Worm (Caenorhabditis elegans) whole organism, L3 larva: ENCODE data around the gene hosl-1.

Experiments used
- ZK546.5 ChIP-seq: sonication (generic microtip); optimal IDR thresholded peaks from 2 replicates; lab custom pipeline; 2017; ENCODE audit warnings: missing biosample characterization, missing genetic modification characterization
- ceh-9 ChIP-seq: sonication (generic microtip); optimal IDR thresholded peaks from 2 replicates; lab custom pipeline; 2018; ENCODE audit warnings: missing biosample characterization, missing genetic modification characterization
- elt-2 ChIP-seq: sonication (generic microtip); optimal IDR thresholded peaks from 2 replicates; lab custom pipeline; 2016; ENCODE audit warnings: missing genetic modification reagents, mild to moderate bottlenecking, missing genetic modification characterization, missing compliant biosample characterization
- fos-1 ChIP-seq: fragments of 150-350 bp; optimal IDR thresholded peaks from 2 replicates; lab custom pipeline; 2014; ENCODE audit warnings: missing biosample characterization, missing genetic modification characterization
- lin-15B ChIP-seq: fragments of 150-350 bp; optimal IDR thresholded peaks from 2 replicates; lab custom pipeline; 2014; ENCODE audit warnings: missing biosample characterization, missing genetic modification characterization
- mml-1 ChIP-seq: fragments of 150-350 bp; sonication (generic microtip); optimal IDR thresholded peaks from 3 replicates; lab custom pipeline; 2014; ENCODE audit warnings: missing biosample characterization, missing genetic modification characterization
- unc-39 ChIP-seq: sonication (generic microtip); optimal IDR thresholded peaks from 4 replicates; lab custom pipeline; 2017; ENCODE audit warnings: missing biosample characterization, missing genetic modification characterization
- ztf-4 ChIP-seq: fragments of 150-350 bp; optimal IDR thresholded peaks from 2 replicates; lab custom pipeline; 2014; ENCODE audit warnings: missing biosample characterization, missing genetic modification characterization

DNA sequence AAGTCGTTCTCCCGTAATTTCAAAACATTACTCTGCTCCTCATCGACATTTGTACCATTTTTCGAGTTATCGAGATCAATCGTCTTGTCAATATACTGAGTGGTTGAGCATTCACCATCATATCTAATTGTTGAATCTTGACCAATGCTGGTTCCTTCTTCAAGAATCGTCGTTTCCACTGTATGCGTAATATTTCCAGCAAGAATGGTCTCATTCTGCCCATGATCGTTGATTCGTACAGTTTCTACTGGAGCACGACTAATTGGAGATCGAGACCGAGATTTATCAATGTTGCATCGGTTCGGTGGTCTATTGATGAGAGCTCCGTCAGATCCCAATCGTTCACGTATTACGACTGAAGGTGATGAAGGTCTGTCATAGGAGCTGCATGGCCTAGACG is 37.4 kb upstream of the hosl-1 start:
- TF ChIP-seq ceh-9 (no peak), unc-39 (tag; lab: Kevin White, UChicago) (no peak), ztf-4 (no peak), elt-2 (tag; lab: Kevin White, UChicago) (no peak), lin-15B (tag; lab: Kevin White, UChicago) (no peak), fos-1 (no peak), mml-1 (tag; lab: Kevin White, UChicago) (no peak), ZK546.5 (no peak)
